Fruit fly (Drosophila melanogaster): ENCODE data around the gene Crag.

Gene Crag

dm6 chrX:8560087-8560999 lies 31.5 kb upstream of the Crag start, which contains the start of the genes CG12112 and Trf4-1 (continued):
- no peak for TF ChIP-seq Dad (GFP tag; optimal IDR thresholded peaks at IDR 0.05)
- TF ChIP-seq row (GFP tag; IDR thresholded peaks at IDR 0.05) = peak; percentile 69
- TF ChIP-seq D (optimal IDR thresholded peaks at IDR 0.05) = peak; percentile 14
- no peak for TF ChIP-seq D (GFP tag; optimal IDR thresholded peaks at IDR 0.05)
- no peak for TF ChIP-seq CG11696 (GFP tag; IDR thresholded peaks at IDR 0.05)
- peak; percentile 86 for TF ChIP-seq CG1832 (GFP tag; optimal IDR thresholded peaks at IDR 0.05)
- TF ChIP-seq Ada2b (GFP tag; IDR thresholded peaks at IDR 0.05) = no peak
- TF ChIP-seq seq (GFP tag; IDR thresholded peaks at IDR 0.05) = no peak
- no peak for TF ChIP-seq Hmx (GFP tag; optimal IDR thresholded peaks at IDR 0.05)
- peak; percentile 82 for TF ChIP-seq crol (GFP tag; IDR thresholded peaks at IDR 0.05)
- no peak for TF ChIP-seq CG1529 (GFP tag; optimal IDR thresholded peaks at IDR 0.05)
- TF ChIP-seq sd (tag; optimal IDR thresholded peaks at IDR 0.05) = no peak
- TF ChIP-seq jigr1 (GFP tag; IDR thresholded peaks at IDR 0.05) = peak; percentile 64; the same call in 1 of the 3 replicates
- no peak for TF ChIP-seq sr (GFP tag; IDR thresholded peaks at IDR 0.05)
- peak; percentile 65; the same call in 2 of the 3 replicates for TF ChIP-seq vnd (GFP tag; IDR thresholded peaks at IDR 0.05; ENCODE audit: partially characterized antibody)
- TF ChIP-seq Scr (GFP tag; IDR thresholded peaks at IDR 0.05; ENCODE audit: partially characterized antibody) = peak; percentile 78
- TF ChIP-seq cad (GFP tag; optimal IDR thresholded peaks at IDR 0.05) = no peak
- no peak for TF ChIP-seq unpg (GFP tag; optimal IDR thresholded peaks at IDR 0.05)
- TF ChIP-seq pnt (GFP tag; optimal IDR thresholded peaks at IDR 0.05) = no peak
- no peak for TF ChIP-seq salm (tag; optimal IDR thresholded peaks at IDR 0.05)
- no peak for TF ChIP-seq otp (GFP tag; IDR thresholded peaks at IDR 0.05)
- TF ChIP-seq dmrt11E (tag; optimal IDR thresholded peaks at IDR 0.05) = no peak
- TF ChIP-seq dmrt99B (tag; optimal IDR thresholded peaks at IDR 0.05) = no peak
- TF ChIP-seq Awh (GFP tag; IDR thresholded peaks at IDR 0.05) = no peak

dm6 chrX:8561404-8562397 lies 30.1 kb upstream of the Crag start:
- TF ChIP-seq CG13775 (GFP tag; optimal IDR thresholded peaks at IDR 0.05) = no peak
- TF ChIP-seq Gug (GFP tag; IDR thresholded peaks at IDR 0.05) = no peak
- TF ChIP-seq Max (GFP tag; optimal IDR thresholded peaks at IDR 0.05) = peak; percentile 33
- no peak for TF ChIP-seq Neu2 (GFP tag; optimal IDR thresholded peaks at IDR 0.05; ENCODE audit: borderline replicate concordance)
- peak; percentile 50 for TF ChIP-seq zfh2 (GFP tag; optimal IDR thresholded peaks at IDR 0.05)
- TF ChIP-seq CG4617 (GFP tag; optimal IDR thresholded peaks at IDR 0.05; ENCODE audit: borderline replicate concordance) = peak; percentile 0
- TF ChIP-seq pita (GFP tag; optimal IDR thresholded peaks at IDR 0.05) = no peak
- TF ChIP-seq Fer1 (GFP tag; optimal IDR thresholded peaks at IDR 0.05) = peak; percentile 12
- peak; percentile 21 for TF ChIP-seq Ets65A (GFP tag)
- peak; percentile 39 for TF ChIP-seq ftz-f1 (GFP tag; optimal IDR thresholded peaks at IDR 0.05)
- no peak for TF ChIP-seq dmrt99B (tag; optimal IDR thresholded peaks at IDR 0.05)
- TF ChIP-seq CG11560 (tag; IDR thresholded peaks at IDR 0.05) = no peak
- no peak for TF ChIP-seq ham (GFP tag; IDR thresholded peaks at IDR 0.05)
- peak; percentile 13 for TF ChIP-seq trem (tag; optimal IDR thresholded peaks at IDR 0.05)
- no peak for TF ChIP-seq prd (optimal IDR thresholded peaks at IDR 0.05)
- TF ChIP-seq prd (GFP tag; IDR thresholded peaks at IDR 0.05) = peak; percentile 37; the same call in 1 of the 3 replicates
- no peak for TF ChIP-seq CG15601 (tag; optimal IDR thresholded peaks at IDR 0.05)
- no peak for TF ChIP-seq Oli (tag; optimal IDR thresholded peaks at IDR 0.05)
- no peak for TF ChIP-seq CkIIα-i1 (GFP tag; IDR thresholded peaks at IDR 0.05)
- peak; percentile 9 for TF ChIP-seq Fer3 (tag; optimal IDR thresholded peaks at IDR 0.05)
- TF ChIP-seq Meics (GFP tag; optimal IDR thresholded peaks at IDR 0.05) = peak; percentile 39
- TF ChIP-seq CG10431 (GFP tag; optimal IDR thresholded peaks at IDR 0.05) = no peak
- peak; percentile 36 for TF ChIP-seq Antp (GFP tag; optimal IDR thresholded peaks at IDR 0.05)
- no peak for TF ChIP-seq jing (GFP tag; optimal IDR thresholded peaks at IDR 0.05)
- TF ChIP-seq ara (GFP tag; IDR thresholded peaks at IDR 0.05) = no peak

Measured in whole organism, embryonic.